Worm (Caenorhabditis elegans) whole organism, early embryonic: Measurements from ENCODE around the gene fut-8.

ENCODE experiments used
- B0310.2 ChIP-seq: sonication (generic microtip); optimal IDR thresholded peaks from 2 replicates; lab custom pipeline; 2016; ENCODE audit warnings: mild to moderate bottlenecking, missing genetic modification characterization, missing compliant biosample characterization
- F13C5.2 ChIP-seq: sonication (generic microtip); optimal IDR thresholded peaks from 2 replicates; lab custom pipeline; 2017; ENCODE audit warnings: mild to moderate bottlenecking, missing genetic modification characterization, inconsistent platforms, missing compliant biosample characterization
- aly-1 ChIP-seq: sonication (generic microtip); optimal IDR thresholded peaks from 2 replicates; lab custom pipeline; 2016; ENCODE audit warnings: missing genetic modification characterization, missing compliant biosample characterization
- ama-1 ChIP-seq: fragments of 150-350 bp; optimal IDR thresholded peaks from 2 replicates; lab custom pipeline; 2014
- ceh-13 ChIP-seq: fragments of 200-800 bp; sonication (Bioruptor generic); optimal IDR thresholded peaks from 2 replicates; lab custom pipeline; 2018; ENCODE audit warnings: mild to moderate bottlenecking, missing genetic modification characterization, missing compliant biosample characterization
- ceh-36 ChIP-seq: sonication (generic microtip); optimal IDR thresholded peaks from 2 replicates; lab custom pipeline; 2016; ENCODE audit warnings: missing genetic modification characterization, inconsistent platforms, missing compliant biosample characterization
- ets-7 ChIP-seq: sonication (generic microtip); optimal IDR thresholded peaks from 2 replicates; lab custom pipeline; 2016; ENCODE audit warnings: missing genotype, missing genetic modification characterization, missing compliant biosample characterization
- flt-1 ChIP-seq: fragments of 200-800 bp; sonication (Bioruptor generic); IDR thresholded peaks from 2 replicates; pipeline ENCODE4 v1.3.6; 2022; ENCODE audit warnings: missing genetic modification characterization, missing compliant biosample characterization
- hmbx-1 ChIP-seq: sonication (generic microtip); optimal IDR thresholded peaks from 2 replicates; lab custom pipeline; 2016; ENCODE audit warnings: mild to moderate bottlenecking, missing genetic modification characterization, missing compliant biosample characterization
- hnd-1 ChIP-seq: sonication (generic microtip); optimal IDR thresholded peaks from 2 replicates; lab custom pipeline; 2016; ENCODE audit warnings: missing genetic modification characterization, missing compliant biosample characterization
- scrt-1 ChIP-seq: fragments of 200-800 bp; sonication (Bioruptor generic); IDR thresholded peaks from 2 replicates; pipeline ENCODE4 v1.3.6; 2022; ENCODE audit warnings: missing genetic modification characterization, missing compliant biosample characterization
- sea-1 ChIP-seq: fragments of 200-800 bp; sonication (Bioruptor generic); conservative IDR thresholded peaks from 2 replicates; pipeline ENCODE4 v1.3.6; 2022; ENCODE audit warnings: missing genetic modification characterization, missing compliant biosample characterization
- tbx-37 ChIP-seq: fragments of 200-800 bp; sonication (Bioruptor generic); conservative IDR thresholded peaks from 2 replicates; pipeline ENCODE4 v1.3.6; 2022; ENCODE audit warnings: missing genetic modification reagents, missing genetic modification characterization, missing compliant biosample characterization

DNA sequence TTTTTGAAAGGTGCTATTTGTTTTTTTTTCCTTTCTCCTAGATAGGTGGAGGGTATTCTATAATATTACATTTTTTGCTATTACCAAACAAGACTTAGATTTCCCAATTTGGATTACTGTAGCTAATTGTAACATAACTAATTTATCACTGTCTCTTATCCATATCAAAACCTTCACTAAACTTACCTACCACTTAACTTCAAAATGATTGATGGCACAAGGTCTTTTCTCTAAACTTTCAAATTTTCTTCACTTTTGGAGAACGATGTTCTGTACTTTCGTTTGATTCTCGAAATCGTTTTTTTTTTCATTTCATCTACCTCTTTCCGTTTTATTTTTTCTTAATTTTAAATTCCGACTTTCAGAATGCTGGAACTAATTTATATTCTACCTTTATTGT is 6.9 kb downstream of the fut-8 start, which contains the start of gene dhs-16:
- TF ChIP-seq sea-1 (GFP tag; lab: Robert Waterston, UW), result no peak
- TF ChIP-seq F13C5.2, result no peak
- TF ChIP-seq tbx-37 (GFP tag; lab: Robert Waterston, UW), result no peak
- no peak for TF ChIP-seq ets-7 (tag; lab: Kevin White, UChicago)
- no peak for TF ChIP-seq aly-1 (tag; lab: Kevin White, UChicago)
- no peak for TF ChIP-seq ama-1 (lab: Kevin White, UChicago)
- no peak for TF ChIP-seq scrt-1 (GFP tag; lab: Robert Waterston, UW)
- TF ChIP-seq B0310.2 (tag; lab: Kevin White, UChicago), result no peak
- no peak for TF ChIP-seq hnd-1 (tag; lab: Kevin White, UChicago)
- no peak for TF ChIP-seq hmbx-1 (tag; lab: Kevin White, UChicago)
- TF ChIP-seq flt-1, result no peak
- no peak for TF ChIP-seq ceh-36 (tag; lab: Kevin White, UChicago)
- TF ChIP-seq ceh-13, result no peak
